Fruit fly (Drosophila melanogaster): ENCODE measurements around the gene CG14421.

CG14421 gene

DNA sequence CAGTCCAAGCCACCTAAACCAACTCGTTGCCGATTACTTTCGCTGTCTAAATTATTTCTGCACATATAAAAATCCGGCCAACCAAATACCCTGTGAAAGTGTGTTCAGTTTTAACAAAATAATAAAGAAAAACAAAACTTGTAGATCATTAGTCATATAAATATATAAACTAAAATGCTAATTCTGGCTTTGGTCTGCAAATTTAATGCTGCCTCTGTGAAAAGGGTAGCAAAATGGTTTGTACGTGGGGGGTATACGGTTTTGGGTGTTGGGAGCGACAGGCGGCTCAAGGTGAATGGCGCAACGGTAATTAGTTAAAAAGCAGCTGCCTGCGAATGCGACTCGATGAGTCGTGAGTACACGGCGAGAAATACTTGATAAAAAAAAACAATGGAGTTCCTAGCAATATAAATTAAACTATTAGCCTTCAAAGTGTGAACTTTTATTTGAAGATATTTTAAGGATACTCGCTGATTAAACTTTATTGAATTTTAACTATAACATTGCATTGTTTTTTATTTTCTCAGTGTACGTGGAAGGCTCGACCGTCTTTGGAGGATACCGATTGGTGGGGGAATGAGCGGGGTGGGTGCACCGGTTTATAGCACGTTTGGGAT lies 36.8 kb downstream of the CG14421 start (continued):
- TF ChIP-seq chm (GFP tag; IDR thresholded peaks at IDR 0.05) (no peak), CG3726 (GFP tag; IDR thresholded peaks at IDR 0.05) (0 out of 3 replicates have a peak, but pooled peaks have one; percentile 29), E2f1 (GFP tag; IDR thresholded peaks at IDR 0.05) (0 out of 2 replicates have a peak, but pooled peaks have one; percentile 29), org-1 (GFP tag; optimal IDR thresholded peaks at IDR 0.05) (peak; percentile 14), Lpt (GFP tag; optimal IDR thresholded peaks at IDR 0.05) (no peak), Rx (GFP tag; IDR thresholded peaks at IDR 0.05) (0 out of 2 replicates have a peak, but pooled peaks have one; percentile 8), ssp (GFP tag; IDR thresholded peaks at IDR 0.05) (0 out of 2 replicates have a peak, but pooled peaks have one; percentile 16), CG33213 (GFP tag; optimal IDR thresholded peaks at IDR 0.05) (no peak), CG3281 (GFP tag; optimal IDR thresholded peaks at IDR 0.05) (no peak), CG10462 (GFP tag; optimal IDR thresholded peaks at IDR 0.05) (peak; percentile 34), dysf (GFP tag; IDR thresholded peaks at IDR 0.05) (peak; percentile 50; the same call in 1 of the 3 replicates), Poxn (GFP tag; IDR thresholded peaks at IDR 0.05) (no peak), CG2120 (GFP tag; optimal IDR thresholded peaks at IDR 0.05) (peak; percentile 16), maf-S (GFP tag; optimal IDR thresholded peaks at IDR 0.05) (peak; percentile 4), nerfin-1 (tag; optimal IDR thresholded peaks at IDR 0.05) (peak; percentile 3), Drgx (GFP tag; IDR thresholded peaks at IDR 0.05) (peak; percentile 67; the same call in 1 of the 2 replicates), CG8765 (GFP tag; IDR thresholded peaks at IDR 0.05) (no peak), CG13424 (tag; optimal IDR thresholded peaks at IDR 0.05) (peak; percentile 4), D (optimal IDR thresholded peaks at IDR 0.05) (no peak), D (GFP tag; optimal IDR thresholded peaks at IDR 0.05) (peak; percentile 32), D19B (GFP tag; optimal IDR thresholded peaks at IDR 0.05) (peak; percentile 39), CG31441 (GFP tag; IDR thresholded peaks at IDR 0.05) (peak; percentile 52; the same call in 1 of the 2 replicates), CG9727 (GFP tag; optimal IDR thresholded peaks at IDR 0.05) (peak; percentile 58), MTF-1 (GFP tag; optimal IDR thresholded peaks at IDR 0.05; ENCODE audit: borderline replicate concordance) (no peak), peb (GFP tag; IDR thresholded peaks at IDR 0.05) (no peak), onecut (GFP tag; IDR thresholded peaks at IDR 0.05) (0 out of 2 replicates have a peak, but pooled peaks have one; percentile 9), CG2712 (tag; optimal IDR thresholded peaks at IDR 0.05) (peak; percentile 54), dmrt11E (tag; optimal IDR thresholded peaks at IDR 0.05) (peak; percentile 77), CG4404 (GFP tag; IDR thresholded peaks at IDR 0.05) (peak; percentile 44; the same call in 1 of the 2 replicates), CG1603 (tag; optimal IDR thresholded peaks at IDR 0.05) (peak; percentile 56), lab (GFP tag; optimal IDR thresholded peaks at IDR 0.05) (peak; percentile 47), ewg (GFP tag; optimal IDR thresholded peaks at IDR 0.05) (peak; percentile 19), Hr51 (GFP tag; optimal IDR thresholded peaks at IDR 0.05) (peak in 1 of 2 experiments; percentile 21), CG2202 (tag; optimal IDR thresholded peaks at IDR 0.05) (peak; percentile 35), eve (GFP tag; optimal IDR thresholded peaks at IDR 0.05) (peak in 1 of 2 experiments; percentile 27), dpn (GFP tag; optimal IDR thresholded peaks at IDR 0.05) (peak in 1 of 2 experiments; percentile 29), fd64A (GFP tag; optimal IDR thresholded peaks at IDR 0.05) (no peak), CG34224 (GFP tag; IDR thresholded peaks at IDR 0.05; ENCODE audit: partially characterized antibody) (no peak), Sox102F (GFP tag; optimal IDR thresholded peaks at IDR 0.05) (peak; percentile 52), zen2 (GFP tag; IDR thresholded peaks at IDR 0.05; ENCODE audit: partially characterized antibody) (no peak), ind (GFP tag; optimal IDR thresholded peaks at IDR 0.05) (peak; percentile 9), CG10321 (GFP tag; IDR thresholded peaks at IDR 0.05) (no peak), bcd (GFP tag; optimal IDR thresholded peaks at IDR 0.05) (peak; percentile 8), fd96Cb (tag; optimal IDR thresholded peaks at IDR 0.05) (peak; percentile 48), Nf-YC (tag; optimal IDR thresholded peaks at IDR 0.05) (no peak), Nf-YB (GFP tag; optimal IDR thresholded peaks at IDR 0.05) (peak; percentile 9), zfh1 (GFP tag; IDR thresholded peaks at IDR 0.05) (0 out of 3 replicates have a peak, but pooled peaks have one; percentile 44), CG11085 (GFP tag; IDR thresholded peaks at IDR 0.05) (no peak), Scr (GFP tag; IDR thresholded peaks at IDR 0.05; ENCODE audit: partially characterized antibody) (no peak)
